ENCODE assay signal across 1 fruit fly cellular context in genomic region chr2L:3804641-3805273, dm6.
A peak's percentile ranks its signal among the peaks of the same experiment; 100 is the strongest.
TF ChIP-seq lines count a peak whose summit lies in the region.

No protein-coding gene starts in this region.

TF ChIP-seq in whole organism, embryonic, 481 proteins besides CTCF, POLR2A, EP300 and RAD21 (continued from another document and continues in another):
- peak; percentile 96 for TF ChIP-seq CG18764 (GFP tag; optimal IDR thresholded peaks at IDR 0.05; lab: Kevin White, UChicago)
- TF ChIP-seq mam (GFP tag; optimal IDR thresholded peaks at IDR 0.05; lab: Kevin White, UChicago) = peak; percentile 97
- TF ChIP-seq CG1647 (GFP tag; optimal IDR thresholded peaks at IDR 0.05; lab: Kevin White, UChicago) = peak; percentile 97
- TF ChIP-seq CG15514 (GFP tag; optimal IDR thresholded peaks at IDR 0.05; lab: Kevin White, UChicago) = peak; percentile 94
- peak; percentile 94 for TF ChIP-seq CG31365 (tag; optimal IDR thresholded peaks at IDR 0.05; lab: Kevin White, UChicago)
- TF ChIP-seq pita (GFP tag; optimal IDR thresholded peaks at IDR 0.05; lab: Kevin White, UChicago) = no peak
- TF ChIP-seq CG12155 (GFP tag; optimal IDR thresholded peaks at IDR 0.05; lab: Kevin White, UChicago) = peak; percentile 95
- TF ChIP-seq YL-1 (GFP tag; optimal IDR thresholded peaks at IDR 0.05; lab: Kevin White, UChicago) = peak; percentile 86
- peak; percentile 97 for TF ChIP-seq NK7.1 (GFP tag; optimal IDR thresholded peaks at IDR 0.05; lab: Kevin White, UChicago)
- TF ChIP-seq Chrac-16 (GFP tag; optimal IDR thresholded peaks at IDR 0.05; lab: Kevin White, UChicago) = peak; percentile 95
- peak; percentile 98 for TF ChIP-seq repo (GFP tag; optimal IDR thresholded peaks at IDR 0.05; lab: Kevin White, UChicago)
- TF ChIP-seq sisA (GFP tag; IDR thresholded peaks at IDR 0.05; lab: Robert Waterston, UW) = peak; percentile 98
- TF ChIP-seq pzg (GFP tag; optimal IDR thresholded peaks at IDR 0.05; lab: Kevin White, UChicago) = peak; percentile 30
- TF ChIP-seq CG4404 (GFP tag; IDR thresholded peaks at IDR 0.05; lab: Robert Waterston, UW) = peak; percentile 89
- TF ChIP-seq ara (GFP tag; IDR thresholded peaks at IDR 0.05; lab: Robert Waterston, UW) = peak; percentile 98
- TF ChIP-seq CG7928 (GFP tag; optimal IDR thresholded peaks at IDR 0.05; lab: Kevin White, UChicago) = peak; percentile 77
- peak; percentile 97 for TF ChIP-seq CG5245 (GFP tag; optimal IDR thresholded peaks at IDR 0.05; lab: Kevin White, UChicago)
- TF ChIP-seq CG6654 (GFP tag; optimal IDR thresholded peaks at IDR 0.05; lab: Kevin White, UChicago) = peak; percentile 92
- peak; percentile 96 for TF ChIP-seq sug (tag; optimal IDR thresholded peaks at IDR 0.05; lab: Kevin White, UChicago)
- peak; percentile 97 for TF ChIP-seq tgo (GFP tag; IDR thresholded peaks at IDR 0.05; lab: Robert Waterston, UW)
- TF ChIP-seq grau (tag; optimal IDR thresholded peaks at IDR 0.05; lab: Kevin White, UChicago) = peak; percentile 97
- TF ChIP-seq HLH4C (GFP tag; IDR thresholded peaks at IDR 0.05; lab: Robert Waterston, UW; ENCODE audit: partially characterized antibody) = no peak
- TF ChIP-seq trh (GFP tag; optimal IDR thresholded peaks at IDR 0.05; lab: Kevin White, UChicago) = peak; percentile 90
- TF ChIP-seq dmrt99B (tag; optimal IDR thresholded peaks at IDR 0.05; lab: Kevin White, UChicago) = peak; percentile 99
- TF ChIP-seq GATAe (GFP tag; conservative IDR thresholded peaks at IDR 0.05; lab: Robert Waterston, UW) = peak; percentile 89
- TF ChIP-seq CG12236 (GFP tag; optimal IDR thresholded peaks at IDR 0.05; lab: Kevin White, UChicago) = peak; percentile 98
- TF ChIP-seq Ptx1 (GFP tag; IDR thresholded peaks at IDR 0.05; lab: Robert Waterston, UW) = peak; percentile 98
- TF ChIP-seq jigr1 (GFP tag; IDR thresholded peaks at IDR 0.05; lab: Robert Waterston, UW) = peak; percentile 94
- TF ChIP-seq CG2889 (GFP tag; IDR thresholded peaks at IDR 0.05; lab: Robert Waterston, UW) = peak; percentile 89
- peak; percentile 96 for TF ChIP-seq trem (tag; optimal IDR thresholded peaks at IDR 0.05; lab: Kevin White, UChicago)
- peak; percentile 97 for TF ChIP-seq CG11723 (GFP tag; optimal IDR thresholded peaks at IDR 0.05; lab: Kevin White, UChicago)
- TF ChIP-seq CG16813 (GFP tag; IDR thresholded peaks at IDR 0.05; lab: Robert Waterston, UW; ENCODE audit: partially characterized antibody) = no peak
- peak; percentile 43 to 71 for TF ChIP-seq insv (GFP tag; optimal IDR thresholded peaks at IDR 0.05; lab: Kevin White, UChicago)
- TF ChIP-seq chinmo (GFP tag; IDR thresholded peaks at IDR 0.05; lab: Robert Waterston, UW; ENCODE audit: partially characterized antibody) = no peak
- peak; percentile 99 for TF ChIP-seq fd96Cb (tag; optimal IDR thresholded peaks at IDR 0.05; lab: Kevin White, UChicago)
- peak; percentile 89 for TF ChIP-seq Hey (tag; optimal IDR thresholded peaks at IDR 0.05; lab: Kevin White, UChicago)
- TF ChIP-seq CG13123 (GFP tag; optimal IDR thresholded peaks at IDR 0.05; lab: Kevin White, UChicago) = peak; percentile 92
- TF ChIP-seq maf-S (GFP tag; optimal IDR thresholded peaks at IDR 0.05; lab: Kevin White, UChicago) = peak; percentile 95
- peak; percentile 89 for TF ChIP-seq CG11560 (tag; IDR thresholded peaks at IDR 0.05; lab: Robert Waterston, UW)
- peak; percentile 66 for TF ChIP-seq stwl (tag; optimal IDR thresholded peaks at IDR 0.05; lab: Kevin White, UChicago)
- peak; percentile 98 for TF ChIP-seq Hsf (GFP tag; optimal IDR thresholded peaks at IDR 0.05; lab: Kevin White, UChicago)
- TF ChIP-seq exex (tag; optimal IDR thresholded peaks at IDR 0.05; lab: Kevin White, UChicago) = peak; percentile 89
- TF ChIP-seq CG6272 (GFP tag; IDR thresholded peaks at IDR 0.05; lab: Robert Waterston, UW) = peak; percentile 93
- TF ChIP-seq Hr39 (optimal IDR thresholded peaks at IDR 0.05; lab: Kevin White, UChicago) = no peak
- peak; percentile 99 for TF ChIP-seq CG2678 (tag; optimal IDR thresholded peaks at IDR 0.05; lab: Kevin White, UChicago)
- peak; percentile 93 for TF ChIP-seq ro (GFP tag; IDR thresholded peaks at IDR 0.05; lab: Robert Waterston, UW)
- peak; percentile 93 for TF ChIP-seq CG17802 (tag; optimal IDR thresholded peaks at IDR 0.05; lab: Kevin White, UChicago)
- peak; percentile 98 for TF ChIP-seq pum (GFP tag; optimal IDR thresholded peaks at IDR 0.05; lab: Kevin White, UChicago)
- peak; percentile 98 for TF ChIP-seq slp2 (GFP tag; optimal IDR thresholded peaks at IDR 0.05; lab: Kevin White, UChicago)
- peak; percentile 94 for TF ChIP-seq fu2 (GFP tag; optimal IDR thresholded peaks at IDR 0.05; lab: Kevin White, UChicago)
- peak; percentile 97 for TF ChIP-seq wek (GFP tag; optimal IDR thresholded peaks at IDR 0.05; lab: Kevin White, UChicago)
- TF ChIP-seq CG10209 (GFP tag; optimal IDR thresholded peaks at IDR 0.05; lab: Kevin White, UChicago) = peak; percentile 98
- peak; percentile 96 for TF ChIP-seq odd (GFP tag; optimal IDR thresholded peaks at IDR 0.05; lab: Kevin White, UChicago)
- TF ChIP-seq z (GFP tag; IDR thresholded peaks at IDR 0.05; lab: Robert Waterston, UW) = peak; percentile 70; the same call in 2 of the 3 replicates
- peak; percentile 90 to 99 for TF ChIP-seq Hr51 (GFP tag; optimal IDR thresholded peaks at IDR 0.05; lab: Kevin White, UChicago)
- TF ChIP-seq CG4730 (GFP tag; IDR thresholded peaks at IDR 0.05; lab: Robert Waterston, UW) = peak; percentile 96
- peak; percentile 81 for TF ChIP-seq Adf1 (GFP tag; IDR thresholded peaks at IDR 0.05; lab: Robert Waterston, UW)
- peak; percentile 95 for TF ChIP-seq MBD-R2 (GFP tag; IDR thresholded peaks at IDR 0.05; lab: Robert Waterston, UW)
- peak; percentile 95 for TF ChIP-seq Nf-YA (GFP tag; IDR thresholded peaks at IDR 0.05; lab: Robert Waterston, UW)
- TF ChIP-seq dmrt11E (tag; optimal IDR thresholded peaks at IDR 0.05; lab: Kevin White, UChicago) = peak; percentile 93
- peak; percentile 97 for TF ChIP-seq Gug (GFP tag; IDR thresholded peaks at IDR 0.05; lab: Robert Waterston, UW)
- TF ChIP-seq CG9817 (tag; optimal IDR thresholded peaks at IDR 0.05; lab: Kevin White, UChicago) = peak; percentile 97
- peak; percentile 93 for TF ChIP-seq Ravus (GFP tag; IDR thresholded peaks at IDR 0.05; lab: Robert Waterston, UW)
- TF ChIP-seq Xbp1 (GFP tag; optimal IDR thresholded peaks at IDR 0.05; lab: Kevin White, UChicago) = peak; percentile 99
- TF ChIP-seq Atf3 (GFP tag; optimal IDR thresholded peaks at IDR 0.05; lab: Kevin White, UChicago) = peak; percentile 96
- TF ChIP-seq onecut (GFP tag; IDR thresholded peaks at IDR 0.05; lab: Robert Waterston, UW) = peak; percentile 97
- TF ChIP-seq hbn (GFP tag; IDR thresholded peaks at IDR 0.05; lab: Robert Waterston, UW; ENCODE audit: partially characterized antibody) = no peak
- TF ChIP-seq Ada2b (GFP tag; IDR thresholded peaks at IDR 0.05; lab: Robert Waterston, UW) = peak; percentile 98
- TF ChIP-seq Oaz (GFP tag; IDR thresholded peaks at IDR 0.05; lab: Robert Waterston, UW) = peak; percentile 94
- TF ChIP-seq PHDP (tag; optimal IDR thresholded peaks at IDR 0.05; lab: Kevin White, UChicago) = peak; percentile 98
- peak; percentile 54 for TF ChIP-seq HLHmδ (GFP tag; optimal IDR thresholded peaks at IDR 0.05; lab: Kevin White, UChicago)
- peak; percentile 96 for TF ChIP-seq sens-2 (GFP tag; IDR thresholded peaks at IDR 0.05; lab: Robert Waterston, UW)
- TF ChIP-seq CG3065 (GFP tag; optimal IDR thresholded peaks at IDR 0.05; lab: Kevin White, UChicago) = peak; percentile 86
- peak; percentile 96 for TF ChIP-seq sd (tag; optimal IDR thresholded peaks at IDR 0.05; lab: Kevin White, UChicago)
- peak; percentile 100 for TF ChIP-seq Drgx (GFP tag; IDR thresholded peaks at IDR 0.05; lab: Robert Waterston, UW)
- peak; percentile 97 for TF ChIP-seq CG2199 (GFP tag; IDR thresholded peaks at IDR 0.05; lab: Robert Waterston, UW)
- peak; percentile 99 for TF ChIP-seq CG17829 (tag; optimal IDR thresholded peaks at IDR 0.05; lab: Kevin White, UChicago)
- TF ChIP-seq zfh2 (GFP tag; optimal IDR thresholded peaks at IDR 0.05; lab: Kevin White, UChicago) = peak; percentile 88
- TF ChIP-seq H15 (GFP tag; IDR thresholded peaks at IDR 0.05; lab: Robert Waterston, UW) = peak; percentile 98
- TF ChIP-seq CG14860 (GFP tag; IDR thresholded peaks at IDR 0.05; lab: Robert Waterston, UW; ENCODE audit: partially characterized antibody) = no peak
- TF ChIP-seq CG10267 (tag; optimal IDR thresholded peaks at IDR 0.05; lab: Kevin White, UChicago) = peak; percentile 94
- no peak for TF ChIP-seq CG13287 (GFP tag; IDR thresholded peaks at IDR 0.05; lab: Robert Waterston, UW; ENCODE audit: partially characterized antibody)
- TF ChIP-seq MESR4 (GFP tag; optimal IDR thresholded peaks at IDR 0.05; lab: Kevin White, UChicago) = peak; percentile 80
- peak; percentile 92 for TF ChIP-seq CG7357 (GFP tag; IDR thresholded peaks at IDR 0.05; lab: Robert Waterston, UW)
- peak; percentile 97 for TF ChIP-seq CG1792 (GFP tag; optimal IDR thresholded peaks at IDR 0.05; lab: Kevin White, UChicago)
- no peak for TF ChIP-seq Kr (GFP tag; optimal IDR thresholded peaks at IDR 0.05; lab: Kevin White, UChicago)
- TF ChIP-seq CG9932 (GFP tag; IDR thresholded peaks at IDR 0.05; lab: Robert Waterston, UW) = peak; percentile 90
- peak; percentile 92 for TF ChIP-seq CG10543 (GFP tag; optimal IDR thresholded peaks at IDR 0.05; lab: Kevin White, UChicago)
- TF ChIP-seq CG9215 (GFP tag; IDR thresholded peaks at IDR 0.05; lab: Robert Waterston, UW) = peak; percentile 93
- peak; percentile 99 for TF ChIP-seq Spps (tag; optimal IDR thresholded peaks at IDR 0.05; lab: Kevin White, UChicago)
- peak; percentile 93 for TF ChIP-seq CG13775 (GFP tag; optimal IDR thresholded peaks at IDR 0.05; lab: Kevin White, UChicago)
- peak; percentile 98 for TF ChIP-seq CG10979 (tag; optimal IDR thresholded peaks at IDR 0.05; lab: Kevin White, UChicago)
- peak; percentile 97 for TF ChIP-seq CG4424 (GFP tag; optimal IDR thresholded peaks at IDR 0.05; lab: Kevin White, UChicago)
- TF ChIP-seq Eip74EF (GFP tag; optimal IDR thresholded peaks at IDR 0.05; lab: Kevin White, UChicago) = peak in 1 of 2 experiments; percentile 99
- TF ChIP-seq Max (GFP tag; optimal IDR thresholded peaks at IDR 0.05; lab: Kevin White, UChicago) = peak; percentile 97
- peak; percentile 98 for TF ChIP-seq CG6689 (GFP tag; IDR thresholded peaks at IDR 0.05; lab: Robert Waterston, UW)
- peak; percentile 97 for TF ChIP-seq eyg (GFP tag; optimal IDR thresholded peaks at IDR 0.05; lab: Kevin White, UChicago)
- peak; percentile 94 for TF ChIP-seq NC2β (GFP tag; optimal IDR thresholded peaks at IDR 0.05; lab: Kevin White, UChicago)
- TF ChIP-seq HHEX (GFP tag; optimal IDR thresholded peaks at IDR 0.05; lab: Kevin White, UChicago) = peak; percentile 99
- peak; percentile 97 for TF ChIP-seq Camta (GFP tag; optimal IDR thresholded peaks at IDR 0.05; lab: Kevin White, UChicago)
- peak; percentile 96 for TF ChIP-seq CG6854 (GFP tag; optimal IDR thresholded peaks at IDR 0.05; lab: Kevin White, UChicago)
- TF ChIP-seq her (GFP tag; optimal IDR thresholded peaks at IDR 0.05; lab: Kevin White, UChicago) = peak; percentile 96
- peak; percentile 92 for TF ChIP-seq CG31388 (GFP tag; optimal IDR thresholded peaks at IDR 0.05; lab: Kevin White, UChicago)
- TF ChIP-seq Sox102F (GFP tag; optimal IDR thresholded peaks at IDR 0.05; lab: Kevin White, UChicago) = peak; percentile 99
- peak; percentile 90 for TF ChIP-seq vfl (GFP tag; optimal IDR thresholded peaks at IDR 0.05; lab: Kevin White, UChicago)
- TF ChIP-seq fd3F (GFP tag; optimal IDR thresholded peaks at IDR 0.05; lab: Kevin White, UChicago) = peak; percentile 97
- peak; percentile 99 to 100 for TF ChIP-seq bsh (GFP tag; optimal IDR thresholded peaks at IDR 0.05; lab: Kevin White, UChicago)
- TF ChIP-seq Six4 (GFP tag; optimal IDR thresholded peaks at IDR 0.05; lab: Kevin White, UChicago) = peak; percentile 95
- peak; percentile 92 for TF ChIP-seq TFAM (GFP tag; optimal IDR thresholded peaks at IDR 0.05; lab: Kevin White, UChicago)
- peak; percentile 90 for TF ChIP-seq Deaf1 (tag; optimal IDR thresholded peaks at IDR 0.05; lab: Kevin White, UChicago)
- TF ChIP-seq CG6791 (GFP tag; IDR thresholded peaks at IDR 0.05; lab: Robert Waterston, UW; ENCODE audit: partially characterized antibody) = no peak
- TF ChIP-seq CG17568 (GFP tag; optimal IDR thresholded peaks at IDR 0.05; lab: Kevin White, UChicago) = peak; percentile 97
- peak; percentile 97 for TF ChIP-seq CG11398 (GFP tag; optimal IDR thresholded peaks at IDR 0.05; lab: Kevin White, UChicago)
- TF ChIP-seq NFAT (GFP tag; IDR thresholded peaks at IDR 0.05; lab: Robert Waterston, UW) = peak; percentile 92
- TF ChIP-seq tio (GFP tag; optimal IDR thresholded peaks at IDR 0.05; lab: Kevin White, UChicago) = peak; percentile 92
- TF ChIP-seq CG16779 (GFP tag; IDR thresholded peaks at IDR 0.05; lab: Robert Waterston, UW) = peak; percentile 91
- TF ChIP-seq cg (GFP tag; optimal IDR thresholded peaks at IDR 0.05; lab: Kevin White, UChicago) = no peak
- TF ChIP-seq CG7786 (GFP tag; optimal IDR thresholded peaks at IDR 0.05; lab: Kevin White, UChicago) = peak; percentile 96
- peak; percentile 99 for TF ChIP-seq HmgZ (tag; optimal IDR thresholded peaks at IDR 0.05; lab: Kevin White, UChicago)
- peak; percentile 92 for TF ChIP-seq Taf1 (GFP tag; IDR thresholded peaks at IDR 0.05; lab: Robert Waterston, UW)
- peak; percentile 98 for TF ChIP-seq CG6813 (GFP tag; optimal IDR thresholded peaks at IDR 0.05; lab: Kevin White, UChicago)
- TF ChIP-seq yki (optimal IDR thresholded peaks at IDR 0.05; lab: Kevin White, UChicago) = no peak
- TF ChIP-seq CG33557 (GFP tag; optimal IDR thresholded peaks at IDR 0.05; lab: Kevin White, UChicago) = peak; percentile 82
- TF ChIP-seq CG3847 (GFP tag; IDR thresholded peaks at IDR 0.05; lab: Robert Waterston, UW) = peak; percentile 97
- TF ChIP-seq Usf (GFP tag; optimal IDR thresholded peaks at IDR 0.05; lab: Kevin White, UChicago) = peak; percentile 78
- peak; percentile 98 for TF ChIP-seq BtbVII (GFP tag; optimal IDR thresholded peaks at IDR 0.05; lab: Kevin White, UChicago)
- TF ChIP-seq sima (GFP tag; optimal IDR thresholded peaks at IDR 0.05; lab: Kevin White, UChicago) = peak; percentile 97
- peak; percentile 95 for TF ChIP-seq CG11696 (GFP tag; IDR thresholded peaks at IDR 0.05; lab: Robert Waterston, UW)
- peak; percentile 99 for TF ChIP-seq CG1603 (tag; optimal IDR thresholded peaks at IDR 0.05; lab: Kevin White, UChicago)
- TF ChIP-seq CG18262 (tag; optimal IDR thresholded peaks at IDR 0.05; lab: Kevin White, UChicago) = peak; percentile 99
- peak; percentile 98 for TF ChIP-seq Side (GFP tag; optimal IDR thresholded peaks at IDR 0.05; lab: Kevin White, UChicago)
- TF ChIP-seq CG7839 (tag; optimal IDR thresholded peaks at IDR 0.05; lab: Kevin White, UChicago) = peak; percentile 99
